Fruit fly (Drosophila melanogaster) whole organism: ENCODE results near the gene Gagr.

Experiments used
- CG8478 ChIP-seq: fragments of >200 bp; optimal IDR thresholded peaks from 2 replicates; lab custom pipeline; 2018; ENCODE audit warnings: inconsistent platforms
- Dll ChIP-seq: fragments of >200 bp; optimal IDR thresholded peaks from 2 replicates; lab custom pipeline; 2017
- EcR ChIP-seq, 2 experiments: fragments of >200 bp; optimal IDR thresholded peaks; 2 replicates each; lab custom pipeline; 2017; ENCODE audit warnings: missing biosample characterization in 2 of 2, missing genetic modification characterization in 2 of 2, missing genetic modification reagents in 2 of 2
- pan ChIP-seq: fragments of >200 bp; optimal IDR thresholded peaks from 2 replicates; lab custom pipeline; 2017
- psq ChIP-seq: fragments of >200 bp; optimal IDR thresholded peaks from 2 replicates; lab custom pipeline; 2017
- usp ChIP-seq: fragments of >200 bp; optimal IDR thresholded peaks from 2 replicates; lab custom pipeline; 2017; ENCODE audit warnings: missing biosample characterization, missing genetic modification characterization, mixed read lengths

Gene Gagr

dm6 chr3L:16394506-16394905, at the start of gene Gagr:
Gene Gagr, plus strand, starts transcription at chr3L:16394586.
- TF ChIP-seq EcR (GFP tag; optimal IDR thresholded peaks at IDR 0.05; lab: Kevin White, UChicago) = no peak
- TF ChIP-seq usp (GFP tag; lab: Kevin White, UChicago) = no peak
- no peak for TF ChIP-seq psq
- no peak for TF ChIP-seq Dll (lab: Kevin White, UChicago)
- TF ChIP-seq pan (lab: Kevin White, UChicago) = no peak
- no peak for TF ChIP-seq CG8478

- TF ChIP-seq pan (lab: Kevin White, UChicago) (no peak), psq (no peak), CG8478 (no peak)
These were observed 48.4 kb upstream of the Gagr start, which contains the start of gene CG33257 for dm6 chr3L:16346023-16346422. Gene CG33257, plus strand, starts transcription at chr3L:16346323.

- TF ChIP-seq Dll (lab: Kevin White, UChicago) (no peak), EcR (GFP tag; optimal IDR thresholded peaks at IDR 0.05; lab: Kevin White, UChicago) (no peak), psq (no peak), pan (lab: Kevin White, UChicago) (no peak), CG8478 (no peak), usp (GFP tag; lab: Kevin White, UChicago) (no peak)
These were observed 46.5 kb upstream of the Gagr start, which contains the start of gene mRpS34 for dm6 chr3L:16347914-16348313. Gene mRpS34, plus strand, starts transcription at chr3L:16348074.

- no peak for TF ChIP-seq Dll (lab: Kevin White, UChicago)
- no peak for TF ChIP-seq EcR (GFP tag; optimal IDR thresholded peaks at IDR 0.05; lab: Kevin White, UChicago)
- TF ChIP-seq usp (GFP tag; lab: Kevin White, UChicago) = no peak
- TF ChIP-seq CG8478 = no peak
- no peak for TF ChIP-seq pan (lab: Kevin White, UChicago)
- no peak for TF ChIP-seq psq
These were observed 44.7 kb upstream of the Gagr start for dm6 chr3L:16349686-16350085.

- TF ChIP-seq Dll (lab: Kevin White, UChicago) = no peak
- TF ChIP-seq usp (GFP tag; lab: Kevin White, UChicago) = no peak
- no peak for TF ChIP-seq pan (lab: Kevin White, UChicago)
- no peak for TF ChIP-seq psq
- no peak for TF ChIP-seq EcR (GFP tag; optimal IDR thresholded peaks at IDR 0.05; lab: Kevin White, UChicago)
- TF ChIP-seq CG8478 = no peak
These were observed 42.5 kb upstream of the Gagr start, which contains the start of the genes Golgin104 and Tcs3 for dm6 chr3L:16351770-16352429. Gene Golgin104, minus strand, starts transcription at chr3L:16351951. Gene Tcs3, plus strand, starts transcription at chr3L:16351991.

- TF ChIP-seq Dll (lab: Kevin White, UChicago) (no peak), pan (lab: Kevin White, UChicago) (no peak), psq (no peak)
These were observed 40.2 kb upstream of the Gagr start, which contains the start of gene Pdh for dm6 chr3L:16354197-16354596. Gene Pdh, minus strand, starts transcription at chr3L:16354297.

- TF ChIP-seq psq (no peak), Dll (lab: Kevin White, UChicago) (no peak), CG8478 (no peak), usp (GFP tag; lab: Kevin White, UChicago) (no peak), EcR (GFP tag; optimal IDR thresholded peaks at IDR 0.05; lab: Kevin White, UChicago) (no peak), pan (lab: Kevin White, UChicago) (no peak)
These were observed 38.1 kb upstream of the Gagr start for dm6 chr3L:16356171-16356765.

- no peak for TF ChIP-seq usp (GFP tag; lab: Kevin White, UChicago)
- peak in 1 of 2 experiments; percentile 64 for TF ChIP-seq EcR (GFP tag; optimal IDR thresholded peaks at IDR 0.05; lab: Kevin White, UChicago)
These were observed 37.1 kb upstream of the Gagr start for dm6 chr3L:16357187-16357728.

- TF ChIP-seq CG8478 (no peak), psq (no peak)
These were observed 36.5 kb upstream of the Gagr start for dm6 chr3L:16357860-16358259.

dm6 chr3L:16359219-16359748, 35.1 kb upstream of the Gagr start, which contains the start of gene ringer:
Gene ringer, minus strand, starts transcription at chr3L:16359428.
- TF ChIP-seq CG8478 = no peak
- no peak for TF ChIP-seq Dll (lab: Kevin White, UChicago)
- no peak for TF ChIP-seq pan (lab: Kevin White, UChicago)
- TF ChIP-seq EcR (GFP tag; optimal IDR thresholded peaks at IDR 0.05; lab: Kevin White, UChicago) = no peak
- TF ChIP-seq usp (GFP tag; lab: Kevin White, UChicago) = no peak
- TF ChIP-seq psq = no peak

dm6 chr3L:16359795-16360194, 34.6 kb upstream of the Gagr start:
- TF ChIP-seq pan (lab: Kevin White, UChicago) = no peak
- no peak for TF ChIP-seq psq
- no peak for TF ChIP-seq usp (GFP tag; lab: Kevin White, UChicago)
- no peak for TF ChIP-seq Dll (lab: Kevin White, UChicago)
- no peak for TF ChIP-seq EcR (GFP tag; optimal IDR thresholded peaks at IDR 0.05; lab: Kevin White, UChicago)
- no peak for TF ChIP-seq CG8478

dm6 chr3L:16361200-16361815, 33.1 kb upstream of the Gagr start:
- TF ChIP-seq pan (lab: Kevin White, UChicago) (no peak), psq (no peak), CG8478 (no peak), EcR (GFP tag; optimal IDR thresholded peaks at IDR 0.05; lab: Kevin White, UChicago) (no peak), usp (GFP tag; lab: Kevin White, UChicago) (no peak), Dll (lab: Kevin White, UChicago) (no peak)
